Worm (Caenorhabditis elegans): ENCODE data around the gene Y37D8A.29.

DNA sequence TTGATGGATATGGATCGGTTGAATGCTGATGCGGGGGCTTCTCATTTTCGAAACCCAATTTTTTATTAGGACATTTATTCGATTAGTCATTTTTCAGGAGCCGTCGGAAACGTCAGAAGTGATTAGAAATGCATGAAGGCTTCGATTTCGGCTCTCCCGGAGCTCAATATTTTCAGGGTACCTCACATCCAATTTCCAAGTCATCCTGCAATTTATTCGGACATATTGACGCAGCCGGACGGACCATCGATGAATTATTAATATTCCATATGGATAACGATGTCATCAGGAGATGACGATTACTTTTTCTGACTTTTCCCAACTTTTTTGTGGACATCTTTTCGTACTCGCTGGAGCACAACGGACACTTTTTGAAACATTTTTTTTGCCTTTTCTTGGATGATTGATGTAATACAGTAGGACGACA, 15.1 kb upstream of the Y37D8A.29 start:
- TF ChIP-seq him-1 (tag; optimal IDR thresholded peaks at IDR 0.05): no peak
- TF ChIP-seq dao-5 (tag; optimal IDR thresholded peaks at IDR 0.05): no peak
- TF ChIP-seq W03F9.2 (tag; optimal IDR thresholded peaks at IDR 0.05): no peak

Data from whole organism, L4/young adult.